Fruit fly (Drosophila melanogaster): ENCODE data around the gene Mcm6.
A peak's percentile ranks its signal among the peaks of the same experiment; 100 is the strongest.

Mcm6 gene

dm6 chrX:6656023-6656594, 18.1 kb upstream of the Mcm6 start (continued):
- TF ChIP-seq Usf (GFP tag; optimal IDR thresholded peaks at IDR 0.05) = peak; percentile 53
- peak; percentile 78 for TF ChIP-seq odd (GFP tag; optimal IDR thresholded peaks at IDR 0.05)
- peak; percentile 64 for TF ChIP-seq oc (tag; optimal IDR thresholded peaks at IDR 0.05)
- peak; percentile 67; the same call in 2 of the 3 replicates for TF ChIP-seq CG7357 (GFP tag; IDR thresholded peaks at IDR 0.05)
- TF ChIP-seq CG2678 (tag; optimal IDR thresholded peaks at IDR 0.05) = peak; percentile 90
- peak; percentile 85 for TF ChIP-seq Dip3 (GFP tag; optimal IDR thresholded peaks at IDR 0.05)
- peak; percentile 76 for TF ChIP-seq CG12155 (GFP tag; optimal IDR thresholded peaks at IDR 0.05)
- TF ChIP-seq zen (tag; optimal IDR thresholded peaks at IDR 0.05) = peak; percentile 80
- peak; percentile 27 for TF ChIP-seq CTCF (GFP tag; optimal IDR thresholded peaks at IDR 0.05)
- no peak for TF ChIP-seq HLHmδ (GFP tag; optimal IDR thresholded peaks at IDR 0.05)
- TF ChIP-seq CG10979 (tag; optimal IDR thresholded peaks at IDR 0.05) = peak; percentile 82
- TF ChIP-seq Abd-B (GFP tag; optimal IDR thresholded peaks at IDR 0.05) = peak; percentile 84
- peak; percentile 44; the same call in 1 of the 2 replicates for TF ChIP-seq cas (GFP tag; IDR thresholded peaks at IDR 0.05)
- no peak for TF ChIP-seq CkIIα-i1 (GFP tag; IDR thresholded peaks at IDR 0.05)
- TF ChIP-seq CG4617 (GFP tag; optimal IDR thresholded peaks at IDR 0.05; ENCODE audit: borderline replicate concordance) = peak; percentile 40
- TF ChIP-seq Chrac-16 (GFP tag; optimal IDR thresholded peaks at IDR 0.05) = peak; percentile 81
- TF ChIP-seq Antp (GFP tag; optimal IDR thresholded peaks at IDR 0.05) = peak; percentile 80
- no peak for TF ChIP-seq HLH4C (GFP tag; IDR thresholded peaks at IDR 0.05; ENCODE audit: partially characterized antibody)
- peak; percentile 39 for TF ChIP-seq kni (GFP tag; optimal IDR thresholded peaks at IDR 0.05)
- TF ChIP-seq onecut (GFP tag; IDR thresholded peaks at IDR 0.05) = peak; percentile 81
- TF ChIP-seq fd64A (GFP tag; optimal IDR thresholded peaks at IDR 0.05) = peak; percentile 18
- no peak for TF ChIP-seq usp (GFP tag; optimal IDR thresholded peaks at IDR 0.05)
- TF ChIP-seq tll (GFP tag; optimal IDR thresholded peaks at IDR 0.05) = no peak
- peak; percentile 72 for TF ChIP-seq Gug (GFP tag; IDR thresholded peaks at IDR 0.05)
- TF ChIP-seq CG4328 (GFP tag; optimal IDR thresholded peaks at IDR 0.05) = peak; percentile 69
- TF ChIP-seq Hsf (GFP tag; optimal IDR thresholded peaks at IDR 0.05) = peak; percentile 83
- peak; percentile 77 for TF ChIP-seq tup (GFP tag; optimal IDR thresholded peaks at IDR 0.05)
- TF ChIP-seq CG31441 (GFP tag; IDR thresholded peaks at IDR 0.05) = peak; percentile 82
- TF ChIP-seq nau (GFP tag; optimal IDR thresholded peaks at IDR 0.05) = peak; percentile 83
- peak; percentile 79 for TF ChIP-seq CG11093 (GFP tag; IDR thresholded peaks at IDR 0.05)
- TF ChIP-seq CG7987 (GFP tag; optimal IDR thresholded peaks at IDR 0.05) = peak; percentile 40
- peak; percentile 85 for TF ChIP-seq esg (GFP tag; conservative IDR thresholded peaks at IDR 0.05)
- peak; percentile 89 for TF ChIP-seq CG3281 (GFP tag; optimal IDR thresholded peaks at IDR 0.05)
- 0 out of 2 replicates have a peak, but pooled peaks have one; percentile 20 for TF ChIP-seq ham (GFP tag; IDR thresholded peaks at IDR 0.05)
- no peak for TF ChIP-seq Kr (GFP tag; optimal IDR thresholded peaks at IDR 0.05)
- peak; percentile 91 for TF ChIP-seq CG9727 (GFP tag; optimal IDR thresholded peaks at IDR 0.05)
- TF ChIP-seq CG12391 (tag; optimal IDR thresholded peaks at IDR 0.05) = peak; percentile 82
- TF ChIP-seq Aef1 (GFP tag; IDR thresholded peaks at IDR 0.05) = peak; percentile 78
- TF ChIP-seq pzg (GFP tag; optimal IDR thresholded peaks at IDR 0.05) = no peak
- peak; percentile 49; the same call in 1 of the 3 replicates for TF ChIP-seq CG6175 (GFP tag; IDR thresholded peaks at IDR 0.05)
- TF ChIP-seq gcm2 (GFP tag; optimal IDR thresholded peaks at IDR 0.05) = peak; percentile 70
- no peak; the same call in 1 of the 2 replicates for TF ChIP-seq Oaz (GFP tag; IDR thresholded peaks at IDR 0.05)
- TF ChIP-seq CG4424 (GFP tag; optimal IDR thresholded peaks at IDR 0.05) = peak; percentile 86
- TF ChIP-seq E2f1 (GFP tag; IDR thresholded peaks at IDR 0.05) = peak; percentile 78
- peak; percentile 78 for TF ChIP-seq CG9817 (tag; optimal IDR thresholded peaks at IDR 0.05)
- peak; percentile 57 for TF ChIP-seq CG6272 (GFP tag; IDR thresholded peaks at IDR 0.05)
- peak; percentile 60; the same call in 2 of the 3 replicates for TF ChIP-seq croc (GFP tag; conservative IDR thresholded peaks at IDR 0.05)
- peak; percentile 76 for TF ChIP-seq CG11085 (GFP tag; IDR thresholded peaks at IDR 0.05)
- peak; percentile 9 for TF ChIP-seq MESR4 (GFP tag; optimal IDR thresholded peaks at IDR 0.05)
- TF ChIP-seq E2f2 (GFP tag; IDR thresholded peaks at IDR 0.05) = peak; percentile 57
